Worm (Caenorhabditis elegans) whole organism, young adult: ENCODE data around the gene F20D12.12.

Experiments
- F37B4.10 ChIP-seq: fragments of 200-800 bp; sonication (Bioruptor generic); IDR thresholded peaks from 2 replicates; pipeline ENCODE4 v1.3.6; 2022; ENCODE audit warnings: missing genetic modification characterization, missing compliant biosample characterization
- akir-1 ChIP-seq: fragments of 200-800 bp; sonication (Bioruptor generic); optimal IDR thresholded peaks from 2 replicates; lab custom pipeline; 2018; ENCODE audit warnings: mild to moderate bottlenecking, missing genetic modification characterization, moderate library complexity, missing compliant biosample characterization
- ama-1 ChIP-seq, 3 experiments: fragments of 150-350 bp in 1 of 3; sonication (generic microtip) in 2 of 3; optimal IDR thresholded peaks; 2 replicates each; lab custom pipeline; 2014 to 2018; ENCODE audit warnings: missing biosample characterization in 2 of 3, missing genetic modification characterization in 2 of 3, missing genetic modification reagents in 2 of 3
- hlh-12 ChIP-seq: sonication (generic microtip); optimal IDR thresholded peaks from 2 replicates; lab custom pipeline; 2016; ENCODE audit warnings: missing genetic modification characterization, missing compliant biosample characterization
- lin-35 ChIP-seq, 3 experiments: fragments of 150-350 bp in 2 of 3; sonication (generic microtip) in 1 of 3; optimal IDR thresholded peaks; 2 replicates each; lab custom pipeline; 2014 to 2018; ENCODE audit warnings: missing biosample characterization in 3 of 3, missing genetic modification characterization in 3 of 3, missing genetic modification reagents in 3 of 3
- mes-4 ChIP-seq: sonication (generic microtip); optimal IDR thresholded peaks from 2 replicates; lab custom pipeline; 2016; ENCODE audit warnings: missing genotype, missing genetic modification characterization, missing compliant biosample characterization
- nfya-1 ChIP-seq: sonication (generic microtip); optimal IDR thresholded peaks from 2 replicates; lab custom pipeline; 2017; ENCODE audit warnings: antibody characterized with exemption, missing compliant biosample characterization, missing genetic modification characterization, borderline replicate concordance; ENCODE audit not compliant: insufficient read depth
- nfya-2 ChIP-seq: fragments of 200-800 bp; sonication (Bioruptor generic); IDR thresholded peaks from 2 replicates; pipeline ENCODE4 v1.3.6; 2022; ENCODE audit warnings: missing genetic modification reagents, missing genetic modification characterization, missing compliant biosample characterization
- nhr-179 ChIP-seq: sonication (generic microtip); optimal IDR thresholded peaks from 2 replicates; lab custom pipeline; 2016; ENCODE audit warnings: mild to moderate bottlenecking, missing genetic modification characterization, missing compliant biosample characterization
- sdz-38 ChIP-seq: sonication (generic microtip); optimal IDR thresholded peaks from 2 replicates; lab custom pipeline; 2016; ENCODE audit warnings: missing genotype, missing genetic modification characterization, missing compliant biosample characterization
- snpc-4 ChIP-seq, 5 experiments: fragments of 150-350 bp in 1 of 5; sonication (generic microtip) in 4 of 5; optimal IDR thresholded peaks; 2 replicates each; lab custom pipeline; 2014 to 2018; ENCODE audit warnings: missing genetic modification characterization in 5 of 5, missing biosample characterization in 3 of 5, antibody characterized with exemption in 2 of 5, mild to moderate bottlenecking in 2 of 5, missing compliant biosample characterization in 2 of 5, missing genotype in 2 of 5, moderate library complexity in 2 of 5, missing genetic modification reagents in 1 of 5
- unc-130 ChIP-seq: sonication (generic microtip); optimal IDR thresholded peaks from 2 replicates; lab custom pipeline; 2016; ENCODE audit warnings: missing genetic modification reagents, missing genetic modification characterization, missing compliant biosample characterization
- unc-62 ChIP-seq: fragments of 150-350 bp; optimal IDR thresholded peaks from 2 replicates; lab custom pipeline; 2014; ENCODE audit warnings: missing biosample characterization, missing genetic modification reagents, missing genetic modification characterization
- ztf-18 ChIP-seq: sonication (generic microtip); optimal IDR thresholded peaks from 2 replicates; lab custom pipeline; 2016; ENCODE audit warnings: missing genotype, mild to moderate bottlenecking, missing genetic modification characterization, missing compliant biosample characterization

ce11 chrIV:7956643-7957317 lies 9.5 kb downstream of the F20D12.12 start, which contains the start of gene csr-1:
- TF ChIP-seq akir-1 (GFP tag; lab: Kevin White, UChicago) (no peak), snpc-4 (GFP tag; optimal IDR thresholded peaks at IDR 0.05; lab: Kevin White, UChicago) (no peak), snpc-4 (tag; optimal IDR thresholded peaks at IDR 0.05; lab: Kevin White, UChicago) (no peak), nfya-1 (tag; lab: Kevin White, UChicago) (no peak), nfya-2 (GFP tag; lab: Robert Waterston, UW) (no peak), hlh-12 (no peak), nhr-179 (tag; lab: Kevin White, UChicago) (no peak), sdz-38 (tag; lab: Kevin White, UChicago) (no peak), lin-35 (GFP tag; optimal IDR thresholded peaks at IDR 0.05; lab: Kevin White, UChicago) (no peak), unc-62 (no peak), F37B4.10 (GFP tag; lab: Robert Waterston, UW) (no peak), unc-130 (no peak), ztf-18 (tag; lab: Kevin White, UChicago) (no peak), ama-1 (optimal IDR thresholded peaks at IDR 0.05; lab: Kevin White, UChicago) (no peak), ama-1 (GFP tag; optimal IDR thresholded peaks at IDR 0.05; lab: Kevin White, UChicago) (no peak), mes-4 (tag; lab: Kevin White, UChicago) (no peak)
